Fruit fly (Drosophila melanogaster) whole organism, wandering third instar larva: Measurements from ENCODE around the gene Porin2.

Experiments
- GATAd ChIP-seq: sonication (Bioruptor generic); optimal IDR thresholded peaks from 2 replicates; lab custom pipeline; 2016; ENCODE audit warnings: missing biosample characterization, missing genetic modification characterization
- brk ChIP-seq: fragments of 200-800 bp; sonication (Bioruptor generic); optimal IDR thresholded peaks from 2 replicates; lab custom pipeline; 2016; ENCODE audit warnings: missing biosample characterization, mild to moderate bottlenecking, missing genetic modification characterization
- h ChIP-seq: fragments of 200-800 bp; sonication (Bioruptor generic); optimal IDR thresholded peaks from 3 replicates; lab custom pipeline; 2016; ENCODE audit warnings: missing biosample characterization, mild to moderate bottlenecking, missing genetic modification characterization

DNA sequence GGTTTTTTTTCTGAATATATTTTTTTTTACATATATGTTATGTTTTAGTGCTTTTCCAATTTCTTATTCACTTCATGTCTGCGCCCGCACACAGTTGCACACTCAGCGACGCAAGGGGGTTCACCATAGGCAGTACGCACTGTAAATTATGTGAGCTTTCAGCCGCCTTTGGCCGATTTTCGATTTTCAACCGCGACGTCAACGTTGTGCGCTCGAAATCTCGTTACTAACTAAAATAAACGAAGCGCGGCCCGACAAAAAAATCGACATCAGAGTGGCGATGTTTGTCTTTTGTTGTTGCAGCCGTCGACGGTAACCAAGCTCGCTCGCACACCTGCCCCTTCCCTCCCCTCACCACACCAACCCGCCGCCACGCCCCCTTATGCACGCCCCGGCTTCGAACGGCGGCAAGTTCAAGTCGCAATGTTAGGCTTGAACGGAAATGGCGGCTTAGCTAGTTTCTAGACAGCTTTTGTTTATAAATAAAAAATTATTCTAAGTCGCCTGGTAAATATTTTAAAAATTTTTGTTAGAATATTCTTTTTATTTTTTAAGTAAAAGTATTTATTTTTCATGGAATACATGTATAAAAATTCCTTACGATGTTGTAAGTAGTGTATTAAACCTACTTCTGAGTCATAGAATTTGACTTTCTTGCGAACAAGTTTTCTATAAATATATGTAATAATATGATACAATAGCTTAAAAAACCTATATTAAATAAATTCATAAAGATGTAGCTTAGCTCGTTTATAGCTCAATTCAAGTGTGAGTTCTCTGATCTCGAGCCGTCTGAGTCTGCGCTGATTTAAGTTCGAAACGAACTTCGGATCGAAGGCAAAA lies 45.7 kb downstream of the Porin2 start, which contains the start of gene CG31869:
- TF ChIP-seq brk: no peak
- peak; percentile 38 for TF ChIP-seq h (GFP tag; lab: Kevin White, UChicago)
- no peak for TF ChIP-seq GATAd (GFP tag; lab: Kevin White, UChicago)
